Fruit fly (Drosophila melanogaster) whole organism, embryonic: ENCODE results near the gene Ets97D.

Experiments used
- Antp ChIP-seq: fragments of 200-800 bp; sonication (Bioruptor generic); optimal IDR thresholded peaks from 3 replicates; lab custom pipeline; 2016; ENCODE audit warnings: missing biosample characterization, missing genetic modification characterization
- Awh ChIP-seq: fragments of 200-800 bp; sonication (Bioruptor generic); IDR thresholded peaks from 2 replicates; pipeline ENCODE4, ENCODE4 v1.3.6; 2022; ENCODE audit warnings: missing biosample characterization, missing genetic modification characterization
- Bgb ChIP-seq: fragments of 200-800 bp; sonication (Bioruptor generic); IDR thresholded peaks from 2 replicates; pipeline ENCODE4 v1.3.6; 2022; ENCODE audit warnings: missing biosample characterization, missing genetic modification characterization; ENCODE audit not compliant: partially characterized antibody
- CG11093 ChIP-seq: fragments of 200-800 bp; sonication (Bioruptor generic); IDR thresholded peaks from 3 replicates; pipeline ENCODE4 v1.3.6; 2022; ENCODE audit warnings: missing biosample characterization, missing genetic modification characterization
- CG11696 ChIP-seq: fragments of 200-800 bp; sonication (Bioruptor generic); IDR thresholded peaks from 2 replicates; pipeline ENCODE4 v1.3.6; 2022; ENCODE audit warnings: missing biosample characterization, missing genetic modification characterization
- CG12659 ChIP-seq: fragments of 200-800 bp; sonication (Bioruptor generic); optimal IDR thresholded peaks from 3 replicates; lab custom pipeline; 2017; ENCODE audit warnings: mild to moderate bottlenecking, missing biosample characterization, missing genetic modification reagents, missing genetic modification characterization
- CG12942 ChIP-seq: fragments of 200-800 bp; sonication (Bioruptor generic); optimal IDR thresholded peaks from 3 replicates; lab custom pipeline; 2016; ENCODE audit warnings: missing biosample characterization, missing genetic modification characterization
- CG14441 ChIP-seq: fragments of 200-800 bp; sonication (Bioruptor generic); IDR thresholded peaks from 2 replicates; pipeline ENCODE4 v1.3.6; 2022; ENCODE audit warnings: missing biosample characterization, missing genetic modification characterization
- CG15479 ChIP-seq: fragments of 200-800 bp; sonication (Bioruptor generic); optimal IDR thresholded peaks from 3 replicates; lab custom pipeline; 2019; ENCODE audit warnings: missing biosample characterization, mild to moderate bottlenecking, missing genetic modification characterization, moderate library complexity
- CG15514 ChIP-seq: fragments of 200-800 bp; sonication (Bioruptor generic); optimal IDR thresholded peaks from 3 replicates; lab custom pipeline; 2017; ENCODE audit warnings: missing biosample characterization, missing genetic modification characterization, mild to moderate bottlenecking, moderate library complexity, missing genetic modification reagents
- CG1647 ChIP-seq: fragments of 200-800 bp; sonication (Bioruptor generic); optimal IDR thresholded peaks from 3 replicates; lab custom pipeline; 2016; ENCODE audit warnings: missing biosample characterization, missing genetic modification characterization
- CG16815 ChIP-seq: fragments of 200-800 bp; sonication (Bioruptor generic); optimal IDR thresholded peaks from 3 replicates; lab custom pipeline; 2017; ENCODE audit warnings: missing biosample characterization, mild to moderate bottlenecking, missing genetic modification characterization
- CG1832 ChIP-seq: fragments of 200-800 bp; sonication (Bioruptor generic); optimal IDR thresholded peaks from 2 replicates; lab custom pipeline; 2017; ENCODE audit warnings: missing biosample characterization, mild to moderate bottlenecking, missing genetic modification characterization, inconsistent platforms
- CG30431 ChIP-seq: fragments of 200-800 bp; sonication (Bioruptor generic); optimal IDR thresholded peaks from 2 replicates; lab custom pipeline; 2017; ENCODE audit warnings: missing biosample characterization, missing genetic modification characterization
- CG32767 ChIP-seq: fragments of 200-800 bp; sonication (Bioruptor generic); IDR thresholded peaks from 2 replicates; pipeline ENCODE4 v1.3.6; 2022; ENCODE audit warnings: missing biosample characterization, missing genetic modification characterization
- CG32772 ChIP-seq: fragments of 200-800 bp; sonication (Bioruptor generic); IDR thresholded peaks from 2 replicates; pipeline ENCODE4 v1.3.6; 2022; ENCODE audit warnings: missing biosample characterization, missing genetic modification characterization
- CG4820 ChIP-seq: fragments of 200-800 bp; sonication (Bioruptor generic); optimal IDR thresholded peaks from 3 replicates; lab custom pipeline; 2016; ENCODE audit warnings: missing biosample characterization, missing genetic modification characterization
- CG7357 ChIP-seq: fragments of 200-800 bp; sonication (Bioruptor generic); IDR thresholded peaks from 3 replicates; pipeline ENCODE4 v1.3.6; 2022; ENCODE audit warnings: missing biosample characterization, missing genetic modification characterization
- CG7556 ChIP-seq: fragments of 200-800 bp; sonication (Bioruptor generic); optimal IDR thresholded peaks from 2 replicates; lab custom pipeline; 2017; ENCODE audit warnings: missing biosample characterization, mild to moderate bottlenecking, missing genetic modification characterization
- CG8281 ChIP-seq: fragments of 200-800 bp; sonication (Bioruptor generic); optimal IDR thresholded peaks from 2 replicates; lab custom pipeline; 2018; ENCODE audit warnings: missing biosample characterization, mild to moderate bottlenecking, missing genetic modification characterization, moderate library complexity
- CG9876 ChIP-seq: fragments of 200-800 bp; sonication (Bioruptor generic); optimal IDR thresholded peaks from 2 replicates; lab custom pipeline; 2016; ENCODE audit warnings: missing biosample characterization, missing genetic modification characterization
- D19B ChIP-seq: fragments of 200-800 bp; sonication (Bioruptor generic); optimal IDR thresholded peaks from 2 replicates; lab custom pipeline; 2017; ENCODE audit warnings: missing biosample characterization, mild to moderate bottlenecking, missing genetic modification characterization
- E2f2 ChIP-seq: fragments of 200-800 bp; sonication (Bioruptor generic); IDR thresholded peaks from 2 replicates; pipeline ENCODE4 v1.3.6; 2022; ENCODE audit warnings: missing biosample characterization, missing genetic modification characterization
- Fer2 ChIP-seq: fragments of 200-800 bp; sonication (Bioruptor generic); optimal IDR thresholded peaks from 2 replicates; lab custom pipeline; 2018; ENCODE audit warnings: missing biosample characterization, mild to moderate bottlenecking, missing genetic modification characterization, moderate library complexity
- Mes4 ChIP-seq: fragments of 200-800 bp; sonication (Bioruptor generic); optimal IDR thresholded peaks from 2 replicates; lab custom pipeline; 2016; ENCODE audit warnings: missing biosample characterization, missing genetic modification characterization
- Mrtf ChIP-seq: fragments of 200-800 bp; sonication (Bioruptor generic); IDR thresholded peaks from 3 replicates; pipeline ENCODE4 v1.3.6; 2022; ENCODE audit warnings: missing biosample characterization, missing genetic modification characterization
- NFAT ChIP-seq: fragments of 200-800 bp; sonication (Bioruptor generic); IDR thresholded peaks from 2 replicates; pipeline ENCODE4 v1.3.6; 2022; ENCODE audit warnings: missing biosample characterization, missing genetic modification characterization
- PHDP ChIP-seq: fragments of 200-800 bp; sonication (Bioruptor generic); optimal IDR thresholded peaks from 3 replicates; lab custom pipeline; 2018; ENCODE audit warnings: missing biosample characterization, mild to moderate bottlenecking, missing genetic modification characterization, moderate library complexity
- Sry-β ChIP-seq: fragments of 200-800 bp; sonication (Bioruptor generic); optimal IDR thresholded peaks from 2 replicates; lab custom pipeline; 2018; ENCODE audit warnings: missing biosample characterization, mild to moderate bottlenecking, missing genetic modification characterization, moderate library complexity
- Trl ChIP-seq, 3 experiments: fragments of >200 bp in 2 of 3; fragments of 200-800 bp in 1 of 3; sonication (Bioruptor generic) in 1 of 3; optimal IDR thresholded peaks; 2 replicates in 1 of 3; 3 replicates in 2 of 3; lab custom pipeline; 2016 to 2017; ENCODE audit warnings: missing biosample characterization in 1 of 3, missing genetic modification characterization in 1 of 3
- ara ChIP-seq: fragments of 200-800 bp; sonication (Bioruptor generic); IDR thresholded peaks from 2 replicates; pipeline ENCODE4 v1.3.6; 2022; ENCODE audit warnings: missing biosample characterization, missing genetic modification characterization
- bbx ChIP-seq: fragments of 200-800 bp; sonication (Bioruptor generic); IDR thresholded peaks from 2 replicates; pipeline ENCODE4 v1.3.6; 2022; ENCODE audit warnings: missing biosample characterization, missing genetic modification characterization; ENCODE audit not compliant: partially characterized antibody
- chinmo ChIP-seq: fragments of 200-800 bp; sonication (Bioruptor generic); IDR thresholded peaks from 4 replicates; pipeline ENCODE4 v1.3.6; 2022; ENCODE audit warnings: missing biosample characterization, missing genetic modification characterization; ENCODE audit not compliant: partially characterized antibody
- fd102C ChIP-seq: fragments of 200-800 bp; sonication (Bioruptor generic); optimal IDR thresholded peaks from 2 replicates; lab custom pipeline; 2018; ENCODE audit warnings: missing biosample characterization, mild to moderate bottlenecking, missing genetic modification characterization, moderate library complexity
- gce ChIP-seq: fragments of 200-800 bp; sonication (Bioruptor generic); IDR thresholded peaks from 3 replicates; pipeline ENCODE4 v1.3.6; 2022; ENCODE audit warnings: missing biosample characterization, missing genetic modification characterization
- gro ChIP-seq: fragments of 200-800 bp; sonication (Bioruptor generic); optimal IDR thresholded peaks from 2 replicates; lab custom pipeline; 2016; ENCODE audit warnings: missing biosample characterization, missing genetic modification characterization
- gsb ChIP-seq: fragments of 200-800 bp; sonication (Bioruptor generic); IDR thresholded peaks from 2 replicates; pipeline ENCODE4 v1.3.6; 2022; ENCODE audit warnings: missing biosample characterization, missing genetic modification characterization
- klu ChIP-seq: fragments of 200-800 bp; sonication (Bioruptor generic); IDR thresholded peaks from 2 replicates; pipeline ENCODE4 v1.3.6; 2022; ENCODE audit warnings: missing biosample characterization, missing genetic modification characterization
- mam ChIP-seq: fragments of 200-800 bp; sonication (Bioruptor generic); optimal IDR thresholded peaks from 3 replicates; lab custom pipeline; 2016; ENCODE audit warnings: missing biosample characterization, missing genetic modification characterization
- nerfin-1 ChIP-seq: fragments of 200-800 bp; sonication (Bioruptor generic); optimal IDR thresholded peaks from 3 replicates; lab custom pipeline; 2019; ENCODE audit warnings: missing biosample characterization, mild to moderate bottlenecking, missing genetic modification characterization, moderate library complexity
- phol ChIP-seq: fragments of 200-800 bp; sonication (Bioruptor generic); optimal IDR thresholded peaks from 3 replicates; lab custom pipeline; 2018; ENCODE audit warnings: missing biosample characterization, mild to moderate bottlenecking, missing genetic modification characterization, moderate library complexity
- row ChIP-seq: fragments of 200-800 bp; sonication (Bioruptor generic); IDR thresholded peaks from 3 replicates; pipeline ENCODE4 v1.3.6; 2022; ENCODE audit warnings: missing biosample characterization, missing genetic modification characterization
- sd ChIP-seq: fragments of 200-800 bp; sonication (Bioruptor generic); optimal IDR thresholded peaks from 3 replicates; lab custom pipeline; 2018; ENCODE audit warnings: missing biosample characterization, mild to moderate bottlenecking, missing genetic modification characterization, moderate library complexity
- sens-2 ChIP-seq: fragments of 200-800 bp; sonication (Bioruptor generic); IDR thresholded peaks from 2 replicates; pipeline ENCODE4 v1.3.6; 2022; ENCODE audit warnings: missing biosample characterization, missing genetic modification characterization
- tap ChIP-seq: fragments of 200-800 bp; optimal IDR thresholded peaks from 3 replicates; lab custom pipeline; 2019; ENCODE audit warnings: missing biosample characterization, mild to moderate bottlenecking, missing genetic modification characterization, moderate library complexity
- tup ChIP-seq: fragments of 200-800 bp; sonication (Bioruptor generic); optimal IDR thresholded peaks from 2 replicates; lab custom pipeline; 2016; ENCODE audit warnings: missing biosample characterization, mild to moderate bottlenecking, missing genetic modification characterization, moderate library complexity
- unc-4 ChIP-seq: fragments of 200-800 bp; sonication (Bioruptor generic); IDR thresholded peaks from 2 replicates; pipeline ENCODE4 v1.3.6; 2022; ENCODE audit warnings: missing biosample characterization, missing genetic modification characterization; ENCODE audit not compliant: partially characterized antibody
- vvl ChIP-seq: fragments of 200-800 bp; sonication (Bioruptor generic); IDR thresholded peaks from 2 replicates; pipeline ENCODE4 v1.3.6; 2022; ENCODE audit warnings: missing biosample characterization, missing genetic modification characterization
- z ChIP-seq: fragments of 200-800 bp; sonication (Bioruptor generic); IDR thresholded peaks from 3 replicates; pipeline ENCODE4 v1.3.6; 2022; ENCODE audit warnings: missing biosample characterization, missing genetic modification characterization
- zfh1 ChIP-seq: fragments of 200-800 bp; sonication (Bioruptor generic); IDR thresholded peaks from 3 replicates; pipeline ENCODE4 v1.3.6; 2022; ENCODE audit warnings: missing biosample characterization, missing genetic modification characterization

Gene Ets97D

DNA sequence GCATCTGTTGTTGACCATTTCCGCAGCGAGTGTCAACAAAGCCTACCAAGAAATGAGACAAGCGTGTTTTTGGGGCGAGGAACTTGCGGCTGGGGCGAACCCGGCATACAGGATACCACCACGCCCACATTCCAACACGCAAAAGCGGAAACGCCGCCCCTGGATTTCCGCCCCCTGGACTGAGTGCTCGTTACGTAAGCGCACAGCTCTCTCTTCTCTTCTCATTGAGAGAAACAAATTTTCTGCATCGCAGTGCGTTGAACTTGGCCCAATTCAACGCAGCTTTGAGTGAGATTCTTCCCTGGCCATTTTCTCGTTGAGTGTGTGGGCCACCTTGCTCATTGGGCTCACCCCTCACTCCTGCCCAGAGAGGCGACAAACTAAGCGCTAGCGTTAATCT lies 47.8 kb upstream of the Ets97D start (continued):
- TF ChIP-seq CG4820 (no peak), CG15479 (no peak), unc-4 (GFP tag; lab: Robert Waterston, UW) (peak; percentile 17; the same call in 1 of the 2 replicates), Awh (GFP tag; lab: Robert Waterston, UW) (0 out of 2 replicates have a peak, but pooled peaks have one; percentile 26), CG32767 (GFP tag; lab: Robert Waterston, UW) (no peak), CG1832 (GFP tag; lab: Kevin White, UChicago) (no peak), ara (GFP tag; lab: Robert Waterston, UW) (no peak), Antp (GFP tag; lab: Kevin White, UChicago) (no peak), NFAT (GFP tag; lab: Robert Waterston, UW) (0 out of 2 replicates have a peak, but pooled peaks have one; percentile 28), mam (GFP tag; lab: Kevin White, UChicago) (no peak), Mes4 (GFP tag; lab: Kevin White, UChicago) (no peak), PHDP (no peak), klu (GFP tag; lab: Robert Waterston, UW) (no peak), CG15514 (GFP tag; lab: Kevin White, UChicago) (peak; percentile 16), Bgb (GFP tag; lab: Robert Waterston, UW) (peak; percentile 37; the same call in 1 of the 2 replicates), gce (GFP tag; lab: Robert Waterston, UW) (peak; percentile 72; the same call in 1 of the 3 replicates), row (no peak), gro (GFP tag; lab: Kevin White, UChicago) (no peak), CG16815 (no peak), CG1647 (GFP tag; lab: Kevin White, UChicago) (no peak), tap (tag; lab: Kevin White, UChicago) (no peak), CG11093 (GFP tag; lab: Robert Waterston, UW) (0 out of 3 replicates have a peak, but pooled peaks have one; percentile 48), tup (GFP tag; lab: Kevin White, UChicago) (no peak), D19B (GFP tag; lab: Kevin White, UChicago) (no peak), CG12942 (GFP tag; lab: Kevin White, UChicago) (no peak), sens-2 (GFP tag; lab: Robert Waterston, UW) (0 out of 2 replicates have a peak, but pooled peaks have one; percentile 52), CG7556 (GFP tag; lab: Kevin White, UChicago) (no peak), fd102C (GFP tag; lab: Kevin White, UChicago) (no peak), nerfin-1 (tag; lab: Kevin White, UChicago) (peak; percentile 47), CG8281 (tag; lab: Kevin White, UChicago) (no peak), Mrtf (no peak), CG7357 (GFP tag; lab: Robert Waterston, UW) (no peak), CG14441 (GFP tag; lab: Robert Waterston, UW) (0 out of 2 replicates have a peak, but pooled peaks have one; percentile 7), sd (tag; lab: Kevin White, UChicago) (peak; percentile 78), vvl (GFP tag; lab: Robert Waterston, UW) (no peak), CG30431 (GFP tag; lab: Kevin White, UChicago) (no peak), CG32772 (0 out of 2 replicates have a peak, but pooled peaks have one; percentile 24), bbx (GFP tag; lab: Robert Waterston, UW) (no peak)

DNA sequence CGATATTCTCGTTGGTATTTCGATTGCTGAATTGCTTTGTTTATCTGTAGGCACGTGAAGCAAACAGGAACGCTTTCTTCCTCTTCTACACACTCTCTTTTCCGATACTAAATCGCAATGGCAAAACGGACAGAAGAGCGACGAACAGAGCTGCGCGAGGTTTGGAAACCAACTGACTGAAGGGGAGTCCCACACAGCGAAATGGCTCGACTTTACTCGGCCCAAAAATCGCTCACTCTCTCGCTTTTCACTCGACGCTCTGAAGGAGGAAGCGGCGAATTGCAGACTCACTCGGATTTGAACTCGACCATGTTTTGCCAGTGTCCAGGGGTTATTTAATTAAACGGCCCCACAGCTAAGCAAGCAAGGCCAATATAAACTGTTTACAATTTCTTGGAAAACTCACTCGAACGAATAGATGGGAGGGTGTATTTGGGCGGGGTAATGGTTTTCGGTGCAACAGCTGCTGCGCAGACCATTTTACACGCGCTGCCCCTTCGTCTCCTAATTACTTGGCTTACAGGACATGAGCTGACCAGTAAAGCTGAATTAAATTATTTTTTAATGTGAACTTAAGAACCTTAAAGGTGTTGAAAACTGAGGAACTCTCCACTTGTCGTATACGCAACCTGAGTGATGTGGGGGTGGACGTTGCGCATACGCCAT lies 45.8 kb upstream of the Ets97D start, which contains the start of gene CG6330:
Gene CG6330 (minus strand): TSS at position 178 of the 666 bp plus-strand sequence.
- no peak for TF ChIP-seq zfh1
- TF ChIP-seq PHDP, result no peak
- TF ChIP-seq Sry-β, result no peak
- no peak for TF ChIP-seq CG9876 (GFP tag; lab: Kevin White, UChicago)
- TF ChIP-seq CG11696 (GFP tag; lab: Robert Waterston, UW), result no peak
- peak; percentile 92 for TF ChIP-seq z
- TF ChIP-seq E2f2 (GFP tag; lab: Robert Waterston, UW), result no peak
- no peak for TF ChIP-seq phol (tag; lab: Kevin White, UChicago)
- peak in 1 of 2 experiments; percentile 28 for TF ChIP-seq Trl (optimal IDR thresholded peaks at IDR 0.05; lab: Kevin White, UChicago)
- no peak for TF ChIP-seq Trl (GFP tag; optimal IDR thresholded peaks at IDR 0.05; lab: Kevin White, UChicago)
- TF ChIP-seq chinmo (GFP tag; lab: Robert Waterston, UW), result 0 out of 4 replicates have a peak, but pooled peaks have one; percentile 57
- no peak for TF ChIP-seq CG12659 (GFP tag; lab: Kevin White, UChicago)
- TF ChIP-seq Fer2 (tag; lab: Kevin White, UChicago), result no peak
- no peak for TF ChIP-seq gsb (GFP tag; lab: Robert Waterston, UW)
